Worm (Caenorhabditis elegans): Measurements from ENCODE around the gene coa-7.

Gene coa-7

ce11 chrII:11619171-11619570 lies 31.8 kb downstream of the coa-7 start:
- peak; percentile 95 for TF ChIP-seq elt-2 (tag; optimal IDR thresholded peaks at IDR 0.05)
- peak; percentile 58 for TF ChIP-seq lin-39 (tag; optimal IDR thresholded peaks at IDR 0.05)
- TF ChIP-seq nhr-25 (tag; optimal IDR thresholded peaks at IDR 0.05), result peak; percentile 90
- no peak for TF ChIP-seq ceh-28 (tag; optimal IDR thresholded peaks at IDR 0.05)
- TF ChIP-seq lin-15B (tag; optimal IDR thresholded peaks at IDR 0.05), result no peak
- peak; percentile 69 for TF ChIP-seq daf-12 (tag; optimal IDR thresholded peaks at IDR 0.05)
- no peak for TF ChIP-seq ztf-11 (tag; optimal IDR thresholded peaks at IDR 0.05)
- no peak for TF ChIP-seq ceh-82 (tag; optimal IDR thresholded peaks at IDR 0.05)
- TF ChIP-seq nhr-23 (tag; optimal IDR thresholded peaks at IDR 0.05), result peak; percentile 72
- TF ChIP-seq jun-1 (tag; optimal IDR thresholded peaks at IDR 0.05), result peak; percentile 58
- no peak for TF ChIP-seq ZK546.5 (tag; optimal IDR thresholded peaks at IDR 0.05)
- peak; percentile 8 for TF ChIP-seq skn-1 (tag; optimal IDR thresholded peaks at IDR 0.05)
- TF ChIP-seq nhr-76 (tag; optimal IDR thresholded peaks at IDR 0.05), result peak; percentile 88
- peak; percentile 3 for TF ChIP-seq snpc-4 (tag; optimal IDR thresholded peaks at IDR 0.05)
- TF ChIP-seq nhr-43 (tag; optimal IDR thresholded peaks at IDR 0.05; ENCODE audit: poor library complexity, severe bottlenecking), result peak; percentile 89
- TF ChIP-seq hmg-11 (tag; optimal IDR thresholded peaks at IDR 0.05), result peak; percentile 40
- peak; percentile 83 for TF ChIP-seq unc-62 (GFP tag; optimal IDR thresholded peaks at IDR 0.05)
- peak; percentile 79 for TF ChIP-seq pha-4 (tag; optimal IDR thresholded peaks at IDR 0.05)
- peak; percentile 22 for TF ChIP-seq egl-27 (tag; optimal IDR thresholded peaks at IDR 0.05)
- TF ChIP-seq nfya-1 (tag; optimal IDR thresholded peaks at IDR 0.05; ENCODE audit: insufficient read depth), result peak; percentile 78
- peak; percentile 53 for TF ChIP-seq mdl-1 (tag; optimal IDR thresholded peaks at IDR 0.05)
- TF ChIP-seq R02D3.7 (tag; optimal IDR thresholded peaks at IDR 0.05), result peak; percentile 0
- no peak for TF ChIP-seq tbx-2 (tag; optimal IDR thresholded peaks at IDR 0.05)
- TF ChIP-seq ama-1 (optimal IDR thresholded peaks at IDR 0.05), result peak; percentile 62
- peak; percentile 91 for TF ChIP-seq pqm-1 (tag; optimal IDR thresholded peaks at IDR 0.05)
- TF ChIP-seq eor-1 (tag; optimal IDR thresholded peaks at IDR 0.05), result no peak
- peak in 1 of 3 experiments; percentile 30 for TF ChIP-seq elt-3 (tag; optimal IDR thresholded peaks at IDR 0.05)
- no peak for TF ChIP-seq nhr-12 (tag; optimal IDR thresholded peaks at IDR 0.05)
- no peak for TF ChIP-seq fkh-2 (tag; optimal IDR thresholded peaks at IDR 0.05)

DNA sequence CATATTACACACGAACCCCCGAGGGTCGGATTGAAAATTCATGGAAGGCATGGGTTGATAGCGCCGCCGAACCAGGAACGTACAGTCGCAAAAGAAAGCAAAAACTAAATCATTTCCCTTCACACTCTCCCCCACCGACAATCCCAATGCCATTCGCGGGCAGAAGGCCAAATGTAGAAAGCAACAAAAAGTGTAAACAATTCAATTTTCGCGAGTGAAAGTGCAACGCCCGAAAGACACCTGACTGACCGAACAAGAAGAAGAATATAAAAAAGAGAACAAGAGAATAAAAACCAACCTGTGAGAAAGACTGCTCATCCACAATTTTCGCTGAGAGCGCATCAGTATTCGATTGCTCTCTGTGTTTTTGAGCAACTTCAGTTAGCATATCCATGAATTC lies 33.2 kb downstream of the coa-7 start:
- no peak for TF ChIP-seq skn-1 (tag; optimal IDR thresholded peaks at IDR 0.05)
- TF ChIP-seq ceh-82 (tag; optimal IDR thresholded peaks at IDR 0.05), result no peak
- no peak for TF ChIP-seq ceh-16 (tag; optimal IDR thresholded peaks at IDR 0.05)
- no peak for TF ChIP-seq mdl-1 (tag; optimal IDR thresholded peaks at IDR 0.05)
- TF ChIP-seq lsy-12 (tag; optimal IDR thresholded peaks at IDR 0.05), result no peak
- no peak for TF ChIP-seq pqm-1 (tag; optimal IDR thresholded peaks at IDR 0.05)
- TF ChIP-seq elt-3 (tag; optimal IDR thresholded peaks at IDR 0.05), result no peak
- TF ChIP-seq nhr-25 (tag; optimal IDR thresholded peaks at IDR 0.05), result peak; percentile 94
- no peak for TF ChIP-seq nhr-67 (tag; optimal IDR thresholded peaks at IDR 0.05)
- no peak for TF ChIP-seq egl-5 (tag; optimal IDR thresholded peaks at IDR 0.05)
- no peak for TF ChIP-seq snpc-4 (tag; optimal IDR thresholded peaks at IDR 0.05)
- no peak for TF ChIP-seq elt-2 (tag; optimal IDR thresholded peaks at IDR 0.05)
- no peak for TF ChIP-seq ceh-28 (tag; optimal IDR thresholded peaks at IDR 0.05)
- TF ChIP-seq sea-2 (GFP tag; optimal IDR thresholded peaks at IDR 0.05), result no peak
- TF ChIP-seq nhr-28 (tag; optimal IDR thresholded peaks at IDR 0.05), result no peak
- no peak for TF ChIP-seq nhr-43 (tag; optimal IDR thresholded peaks at IDR 0.05; ENCODE audit: poor library complexity, severe bottlenecking)
- TF ChIP-seq fkh-10 (GFP tag; optimal IDR thresholded peaks at IDR 0.05), result no peak
- no peak for TF ChIP-seq fkh-2 (tag; optimal IDR thresholded peaks at IDR 0.05)
- no peak for TF ChIP-seq zag-1 (tag; optimal IDR thresholded peaks at IDR 0.05)
- peak; percentile 38 for TF ChIP-seq nhr-23 (tag; optimal IDR thresholded peaks at IDR 0.05)
- no peak for TF ChIP-seq nhr-77 (tag; optimal IDR thresholded peaks at IDR 0.05)
- TF ChIP-seq mml-1 (tag; optimal IDR thresholded peaks at IDR 0.05), result no peak
- no peak for TF ChIP-seq aly-2 (tag; optimal IDR thresholded peaks at IDR 0.05)
- TF ChIP-seq R02D3.7 (tag; optimal IDR thresholded peaks at IDR 0.05), result peak; percentile 16
- TF ChIP-seq nhr-12 (tag; optimal IDR thresholded peaks at IDR 0.05), result no peak
- TF ChIP-seq eor-1 (tag; optimal IDR thresholded peaks at IDR 0.05), result no peak
- peak; percentile 25 for TF ChIP-seq egl-27 (tag; optimal IDR thresholded peaks at IDR 0.05)
- no peak for TF ChIP-seq elt-1 (tag; optimal IDR thresholded peaks at IDR 0.05)
- peak; percentile 67 for TF ChIP-seq pha-4 (tag; optimal IDR thresholded peaks at IDR 0.05)
- TF ChIP-seq ztf-11 (tag; optimal IDR thresholded peaks at IDR 0.05), result no peak
- peak; percentile 35 for TF ChIP-seq nfya-1 (tag; optimal IDR thresholded peaks at IDR 0.05; ENCODE audit: insufficient read depth)
- no peak for TF ChIP-seq daf-12 (tag; optimal IDR thresholded peaks at IDR 0.05)
- TF ChIP-seq tbx-2 (tag; optimal IDR thresholded peaks at IDR 0.05), result no peak
- peak; percentile 72 for TF ChIP-seq ama-1 (optimal IDR thresholded peaks at IDR 0.05)
- TF ChIP-seq nhr-237 (tag; optimal IDR thresholded peaks at IDR 0.05), result no peak
- no peak for TF ChIP-seq hmg-11 (tag; optimal IDR thresholded peaks at IDR 0.05)
- no peak for TF ChIP-seq ztf-4 (tag; optimal IDR thresholded peaks at IDR 0.05)
- no peak for TF ChIP-seq jun-1 (tag; optimal IDR thresholded peaks at IDR 0.05)
- TF ChIP-seq lin-39 (tag; optimal IDR thresholded peaks at IDR 0.05), result no peak
- no peak for TF ChIP-seq nhr-11 (tag; optimal IDR thresholded peaks at IDR 0.05)
- no peak for TF ChIP-seq lin-15B (tag; optimal IDR thresholded peaks at IDR 0.05)
- no peak for TF ChIP-seq ZK546.5 (tag; optimal IDR thresholded peaks at IDR 0.05)
- TF ChIP-seq fos-1 (tag; optimal IDR thresholded peaks at IDR 0.05), result no peak
- TF ChIP-seq unc-62 (GFP tag; optimal IDR thresholded peaks at IDR 0.05), result no peak
- TF ChIP-seq nhr-76 (tag; optimal IDR thresholded peaks at IDR 0.05), result no peak
